Fruit fly (Drosophila melanogaster): ENCODE data around the gene kirre.

kirre gene

dm6 chrX:2732127-2732526 is 8.1 kb upstream of the kirre start, which contains the start of the genes ttm50 and CG2712 (continued):
- no peak for TF ChIP-seq Ets96B (tag; optimal IDR thresholded peaks at IDR 0.05)
- TF ChIP-seq fkh (GFP tag; optimal IDR thresholded peaks at IDR 0.05) = no peak
- TF ChIP-seq Gug (GFP tag; IDR thresholded peaks at IDR 0.05) = peak; percentile 42
- TF ChIP-seq OdsH (GFP tag; optimal IDR thresholded peaks at IDR 0.05) = no peak
- no peak for TF ChIP-seq CG6808 (GFP tag; optimal IDR thresholded peaks at IDR 0.05)
- TF ChIP-seq cyc (GFP tag; optimal IDR thresholded peaks at IDR 0.05) = peak; percentile 45
- TF ChIP-seq Blimp-1 (GFP tag; optimal IDR thresholded peaks at IDR 0.05) = no peak
- no peak for TF ChIP-seq CG16779 (tag; optimal IDR thresholded peaks at IDR 0.05)
- no peak for TF ChIP-seq Eip93F (GFP tag; optimal IDR thresholded peaks at IDR 0.05)
- TF ChIP-seq eg (GFP tag; IDR thresholded peaks at IDR 0.05) = no peak; the same call in 2 of the 3 replicates
- no peak for TF ChIP-seq CG8119 (GFP tag; IDR thresholded peaks at IDR 0.05)
- no peak for TF ChIP-seq achi (GFP tag; optimal IDR thresholded peaks at IDR 0.05)
- TF ChIP-seq topi (GFP tag; optimal IDR thresholded peaks at IDR 0.05) = no peak
- TF ChIP-seq CG7368 (GFP tag; optimal IDR thresholded peaks at IDR 0.05) = no peak
- no peak for TF ChIP-seq CG3919 (GFP tag; optimal IDR thresholded peaks at IDR 0.05)
- 0 out of 2 replicates have a peak, but pooled peaks have one; percentile 23 for TF ChIP-seq CG15336 (GFP tag; IDR thresholded peaks at IDR 0.05)
- peak; percentile 43 for TF ChIP-seq esn (GFP tag; optimal IDR thresholded peaks at IDR 0.05)
- no peak for TF ChIP-seq Sox102F (GFP tag; optimal IDR thresholded peaks at IDR 0.05)
- no peak for TF ChIP-seq CG4318 (GFP tag; optimal IDR thresholded peaks at IDR 0.05)
- no peak for TF ChIP-seq svp (GFP tag)
- no peak for TF ChIP-seq CG10631 (GFP tag; optimal IDR thresholded peaks at IDR 0.05)
- no peak for TF ChIP-seq fd85E (GFP tag; optimal IDR thresholded peaks at IDR 0.05)
- TF ChIP-seq dac (GFP tag; optimal IDR thresholded peaks at IDR 0.05) = no peak
- TF ChIP-seq CG11294 (GFP tag; IDR thresholded peaks at IDR 0.05) = no peak; the same call in 1 of the 2 replicates
- no peak for TF ChIP-seq Ets21C (GFP tag; optimal IDR thresholded peaks at IDR 0.05)
- TF ChIP-seq Hr38 (GFP tag; optimal IDR thresholded peaks at IDR 0.05) = no peak
- peak; percentile 58 for TF ChIP-seq lz (GFP tag; optimal IDR thresholded peaks at IDR 0.05)
- TF ChIP-seq Hr4 (GFP tag; optimal IDR thresholded peaks at IDR 0.05) = no peak
- TF ChIP-seq Lpt (GFP tag; optimal IDR thresholded peaks at IDR 0.05) = no peak

dm6 chrX:2738663-2739062 is 1.5 kb upstream of the kirre start, which contains the start of gene crm:
Gene crm, minus strand, starts transcription at chrX:2738773.
- peak; percentile 45 for TF ChIP-seq Sox14 (GFP tag; optimal IDR thresholded peaks at IDR 0.05)
- no peak for TF ChIP-seq CG11294 (GFP tag; IDR thresholded peaks at IDR 0.05)
- TF ChIP-seq CG15336 (GFP tag; IDR thresholded peaks at IDR 0.05) = no peak
- TF ChIP-seq fkh (GFP tag; optimal IDR thresholded peaks at IDR 0.05) = peak; percentile 99

dm6 chrX:2742067-2742466 is 1.9 kb downstream of the kirre start:
- TF ChIP-seq esn (GFP tag; optimal IDR thresholded peaks at IDR 0.05) (no peak), dsx (GFP tag; optimal IDR thresholded peaks at IDR 0.05; ENCODE audit: poor library complexity, severe bottlenecking) (peak; percentile 1), Met (GFP tag; optimal IDR thresholded peaks at IDR 0.05) (no peak), CG1621 (tag; optimal IDR thresholded peaks at IDR 0.05) (no peak), vri (GFP tag; optimal IDR thresholded peaks at IDR 0.05) (peak; percentile 92), CG10631 (GFP tag; optimal IDR thresholded peaks at IDR 0.05) (no peak), Eip75B (GFP tag; optimal IDR thresholded peaks at IDR 0.05) (no peak), CG11762 (GFP tag; optimal IDR thresholded peaks at IDR 0.05; ENCODE audit: insufficient read depth) (no peak), achi (GFP tag; optimal IDR thresholded peaks at IDR 0.05) (no peak), CG31627 (GFP tag; optimal IDR thresholded peaks at IDR 0.05) (no peak), CG15336 (GFP tag; IDR thresholded peaks at IDR 0.05) (peak; percentile 58), CG7368 (GFP tag; optimal IDR thresholded peaks at IDR 0.05) (no peak), Ets96B (tag; optimal IDR thresholded peaks at IDR 0.05) (peak; percentile 15), CG3032 (tag; optimal IDR thresholded peaks at IDR 0.05) (no peak), CG9139 (GFP tag; optimal IDR thresholded peaks at IDR 0.05) (no peak), Sox102F (GFP tag; optimal IDR thresholded peaks at IDR 0.05) (no peak), CG16779 (tag; optimal IDR thresholded peaks at IDR 0.05) (peak; percentile 64), CG3919 (GFP tag; optimal IDR thresholded peaks at IDR 0.05) (no peak), OdsH (GFP tag; optimal IDR thresholded peaks at IDR 0.05) (no peak), svp (GFP tag) (no peak), Hr39 (GFP tag; optimal IDR thresholded peaks at IDR 0.05) (no peak), CG4318 (GFP tag; optimal IDR thresholded peaks at IDR 0.05) (no peak), CG10669 (GFP tag; optimal IDR thresholded peaks at IDR 0.05) (no peak), CG8632 (GFP tag; optimal IDR thresholded peaks at IDR 0.05) (no peak), fkh (GFP tag; optimal IDR thresholded peaks at IDR 0.05) (no peak), eg (GFP tag; IDR thresholded peaks at IDR 0.05) (peak; percentile 66; the same call in 2 of the 3 replicates), salr (GFP tag; optimal IDR thresholded peaks at IDR 0.05) (no peak), lz (GFP tag; optimal IDR thresholded peaks at IDR 0.05) (no peak), pdm3 (GFP tag; optimal IDR thresholded peaks at IDR 0.05) (no peak), Ets21C (GFP tag; optimal IDR thresholded peaks at IDR 0.05) (no peak), fd59A (GFP tag; optimal IDR thresholded peaks at IDR 0.05) (no peak), topi (GFP tag; optimal IDR thresholded peaks at IDR 0.05) (no peak), ss (GFP tag; optimal IDR thresholded peaks at IDR 0.05) (peak in 1 of 2 experiments; percentile 61)

All from whole organism, prepupa.